Fruit fly (Drosophila melanogaster) Kc167 (cell line): ENCODE measurements around the gene slf.

Experiments used
- Myc ChIP-seq: fragments of >200 bp; optimal IDR thresholded peaks from 2 replicates; lab custom pipeline; 2017; ENCODE audit warnings: missing external identifiers
- Sin3A ChIP-seq: fragments of >200 bp; optimal IDR thresholded peaks from 2 replicates; lab custom pipeline; 2018; ENCODE audit warnings: missing external identifiers
- h ChIP-seq: fragments of >200 bp; optimal IDR thresholded peaks from 3 replicates; lab custom pipeline; 2018; ENCODE audit warnings: missing external identifiers
- insv ChIP-seq: fragments of >200 bp; optimal IDR thresholded peaks from 3 replicates; lab custom pipeline; 2018; ENCODE audit warnings: missing external identifiers
- psq ChIP-seq: fragments of >200 bp; optimal IDR thresholded peaks from 2 replicates; lab custom pipeline; 2017; ENCODE audit warnings: missing external identifiers
- ttk ChIP-seq: sonication (Bioruptor generic); optimal IDR thresholded peaks from 2 replicates; lab custom pipeline; 2017; ENCODE audit warnings: missing external identifiers

The slf gene

dm6 chr2L:4807953-4808604, 6.4 kb upstream of the slf start:
- TF ChIP-seq Sin3A (lab: Kevin White, UChicago) (no peak), psq (lab: Kevin White, UChicago) (no peak), Myc (lab: Kevin White, UChicago) (no peak)

dm6 chr2L:4806109-4806508, 4.4 kb upstream of the slf start:
- no peak for TF ChIP-seq Sin3A (lab: Kevin White, UChicago)
- TF ChIP-seq ttk (lab: Kevin White, UChicago), result no peak
- no peak for TF ChIP-seq insv

DNA sequence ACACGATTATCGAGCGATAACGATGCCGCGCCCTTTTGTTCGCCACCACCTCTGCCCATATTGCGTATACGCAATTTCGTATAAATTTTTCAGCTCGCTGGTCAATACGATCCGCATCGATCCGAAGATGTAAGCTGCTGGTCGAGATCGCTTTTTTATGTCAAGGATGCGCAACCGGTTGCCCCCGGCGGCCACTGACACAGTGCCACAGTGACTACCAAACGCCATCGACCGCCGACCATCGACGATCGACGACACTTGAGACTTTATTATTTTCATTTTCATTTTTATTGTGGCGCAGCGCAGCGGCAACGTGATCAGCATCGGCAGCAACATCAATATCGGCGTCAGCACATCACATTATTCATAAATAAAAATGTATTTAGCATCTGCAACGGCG, 1.7 kb downstream of the slf start:
- TF ChIP-seq ttk (lab: Kevin White, UChicago) (no peak), Sin3A (lab: Kevin White, UChicago) (no peak), h (lab: Kevin White, UChicago) (no peak), psq (lab: Kevin White, UChicago) (no peak)

- TF ChIP-seq Sin3A (lab: Kevin White, UChicago) (no peak), ttk (lab: Kevin White, UChicago) (no peak)
Observed at dm6 chr2L:4798894-4799293, 2.8 kb downstream of the slf start.

- no peak for TF ChIP-seq h (lab: Kevin White, UChicago)
- TF ChIP-seq Myc (lab: Kevin White, UChicago), result no peak
- no peak for TF ChIP-seq psq (lab: Kevin White, UChicago)
- TF ChIP-seq insv, result no peak
- TF ChIP-seq ttk (lab: Kevin White, UChicago), result no peak
- no peak for TF ChIP-seq Sin3A (lab: Kevin White, UChicago)
Observed at dm6 chr2L:4797643-4798042, 4.1 kb downstream of the slf start.

- TF ChIP-seq psq (lab: Kevin White, UChicago) (no peak), Sin3A (lab: Kevin White, UChicago) (no peak), Myc (lab: Kevin White, UChicago) (no peak), insv (no peak), ttk (lab: Kevin White, UChicago) (no peak), h (lab: Kevin White, UChicago) (no peak)
Observed at dm6 chr2L:4794524-4794804, 7.3 kb downstream of the slf start, which contains the start of gene CG3294. Gene CG3294 (plus strand): TSS chr2L:4794549.

DNA sequence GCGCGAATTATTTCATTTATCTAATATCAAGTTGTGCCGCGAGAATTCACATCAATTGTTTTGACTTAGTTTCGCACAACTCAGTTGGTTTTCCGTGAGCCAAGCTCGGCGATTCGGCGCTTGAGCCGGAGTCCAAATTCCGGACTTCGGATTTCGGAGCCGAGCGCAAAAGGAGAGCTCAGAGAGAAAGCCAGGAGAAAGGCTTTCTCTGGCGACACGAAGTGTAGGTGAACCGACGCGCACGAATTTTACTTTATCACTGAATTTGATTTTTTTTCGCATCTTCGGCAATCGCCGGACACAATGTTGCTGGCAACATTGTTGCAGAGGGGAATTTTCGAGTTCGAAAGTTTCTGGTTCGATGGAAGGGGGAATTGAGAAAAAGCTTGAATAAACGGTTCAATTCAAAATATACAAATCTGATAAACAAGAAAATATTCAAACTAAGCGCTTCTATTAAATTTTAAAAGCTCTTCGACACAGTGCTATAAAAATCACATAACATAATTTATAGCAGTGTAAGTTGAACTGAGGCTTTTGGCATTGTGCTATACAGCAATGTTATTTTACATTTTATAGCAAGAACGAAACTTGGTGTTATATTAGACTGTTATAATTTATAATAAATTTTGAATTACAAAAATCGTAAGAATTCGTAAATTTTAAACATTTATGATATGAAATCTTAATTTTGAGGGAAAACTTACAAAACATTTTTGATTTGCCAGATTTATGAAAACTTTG, 7.8 kb downstream of the slf start, which contains the start of gene fipi:
TSS of gene fipi (minus strand) at position 265 of the 744 bp plus-strand sequence.
- TF ChIP-seq h (lab: Kevin White, UChicago) (no peak), Myc (lab: Kevin White, UChicago) (no peak), psq (lab: Kevin White, UChicago) (no peak)

DNA sequence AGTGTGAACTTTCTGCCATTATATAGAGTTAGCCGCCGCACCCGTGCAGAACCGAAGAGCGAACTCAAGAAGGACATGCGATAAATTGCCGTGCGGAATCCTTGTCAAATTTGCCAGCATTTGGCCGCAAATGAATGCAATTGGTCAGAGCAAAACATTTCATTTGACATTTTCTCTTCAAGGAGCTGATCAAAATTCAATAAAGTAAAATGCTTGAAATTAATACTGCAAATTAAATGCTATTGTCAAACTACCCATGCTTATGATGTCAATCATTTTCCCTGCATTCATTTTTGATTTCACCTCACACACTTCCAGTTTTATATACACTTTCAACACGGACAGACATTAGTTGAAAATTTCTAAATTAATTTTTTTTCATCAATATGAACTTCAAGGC, 39.1 kb downstream of the slf start, which contains the start of gene CG42523:
TSS of gene CG42523 (plus strand) at position 301 of the 400 bp plus-strand sequence.
- TF ChIP-seq Myc (lab: Kevin White, UChicago), result no peak
- no peak for TF ChIP-seq psq (lab: Kevin White, UChicago)
- no peak for TF ChIP-seq Sin3A (lab: Kevin White, UChicago)
- TF ChIP-seq h (lab: Kevin White, UChicago), result no peak
- no peak for TF ChIP-seq insv
- no peak for TF ChIP-seq ttk (lab: Kevin White, UChicago)
